Fruit fly (Drosophila melanogaster): ENCODE data around the gene Ns1.

The Ns1 gene

dm6 chr3R:17029796-17030195, 42.7 kb downstream of the Ns1 start:
- no peak for TF ChIP-seq HLH106 (tag; optimal IDR thresholded peaks at IDR 0.05)

dm6 chr3R:17028393-17028792, 44.1 kb downstream of the Ns1 start, which contains the start of gene CG5225:
CG5225 (plus strand) TSS chr3R:17028693.
- TF ChIP-seq Hr78 (GFP tag; optimal IDR thresholded peaks at IDR 0.05): no peak
- no peak for TF ChIP-seq foxo (GFP tag; optimal IDR thresholded peaks at IDR 0.05)
- no peak for TF ChIP-seq psq (GFP tag; optimal IDR thresholded peaks at IDR 0.05)
- no peak for TF ChIP-seq Hnf4 (GFP tag; optimal IDR thresholded peaks at IDR 0.05)
- TF ChIP-seq Myc (optimal IDR thresholded peaks at IDR 0.05): no peak
- no peak for TF ChIP-seq jim (GFP tag; optimal IDR thresholded peaks at IDR 0.05)
- TF ChIP-seq OdsH (GFP tag; optimal IDR thresholded peaks at IDR 0.05): no peak
- TF ChIP-seq Jra (GFP tag; optimal IDR thresholded peaks at IDR 0.05): no peak
- no peak for TF ChIP-seq lola (GFP tag; optimal IDR thresholded peaks at IDR 0.05)
- TF ChIP-seq dl (GFP tag; optimal IDR thresholded peaks at IDR 0.05; ENCODE audit: insufficient read depth in 1 of 2, partially characterized antibody in 2 of 2): no peak
- no peak for TF ChIP-seq Sp1 (GFP tag; optimal IDR thresholded peaks at IDR 0.05)
- no peak for TF ChIP-seq dsf (GFP tag; optimal IDR thresholded peaks at IDR 0.05; ENCODE audit: borderline replicate concordance)
- TF ChIP-seq fru (GFP tag; optimal IDR thresholded peaks at IDR 0.05): no peak
- TF ChIP-seq sv (GFP tag; optimal IDR thresholded peaks at IDR 0.05): no peak
- no peak for TF ChIP-seq tai (GFP tag; optimal IDR thresholded peaks at IDR 0.05)
- no peak for TF ChIP-seq Dfd (GFP tag; optimal IDR thresholded peaks at IDR 0.05)
- no peak for TF ChIP-seq Mio (GFP tag; optimal IDR thresholded peaks at IDR 0.05)
- TF ChIP-seq sage (GFP tag; optimal IDR thresholded peaks at IDR 0.05): no peak
- TF ChIP-seq CrebA (GFP tag; optimal IDR thresholded peaks at IDR 0.05; ENCODE audit: borderline replicate concordance): no peak

dm6 chr3R:17020956-17021355, 51.5 kb downstream of the Ns1 start, which contains the start of gene Adsl:
Adsl (minus strand) TSS chr3R:17021120.
- TF ChIP-seq GATAd (GFP tag; optimal IDR thresholded peaks at IDR 0.05) (no peak), CrebA (GFP tag; optimal IDR thresholded peaks at IDR 0.05; ENCODE audit: borderline replicate concordance) (peak; percentile 32), Myc (optimal IDR thresholded peaks at IDR 0.05) (no peak), Hr83 (GFP tag; optimal IDR thresholded peaks at IDR 0.05; ENCODE audit: poor library complexity, severe bottlenecking) (peak; percentile 46), N (GFP tag; optimal IDR thresholded peaks at IDR 0.05) (no peak), Jra (GFP tag; optimal IDR thresholded peaks at IDR 0.05) (no peak), CG9705 (GFP tag; optimal IDR thresholded peaks at IDR 0.05) (peak; percentile 65), rgr (GFP tag; optimal IDR thresholded peaks at IDR 0.05) (no peak), usp (GFP tag; optimal IDR thresholded peaks at IDR 0.05) (no peak), Mio (GFP tag; optimal IDR thresholded peaks at IDR 0.05) (no peak), Rel (GFP tag; optimal IDR thresholded peaks at IDR 0.05) (no peak), Rel (tag; optimal IDR thresholded peaks at IDR 0.05) (no peak), jim (GFP tag; optimal IDR thresholded peaks at IDR 0.05) (no peak), Dif (GFP tag; optimal IDR thresholded peaks at IDR 0.05; ENCODE audit: partially characterized antibody) (no peak), brk (GFP tag; optimal IDR thresholded peaks at IDR 0.05) (no peak), dsf (GFP tag; optimal IDR thresholded peaks at IDR 0.05; ENCODE audit: borderline replicate concordance) (no peak), dmrt93B (GFP tag; optimal IDR thresholded peaks at IDR 0.05) (peak; percentile 63), fru (GFP tag; optimal IDR thresholded peaks at IDR 0.05) (no peak), Vsx2 (GFP tag; optimal IDR thresholded peaks at IDR 0.05; ENCODE audit: partially characterized antibody) (no peak), dl (GFP tag; optimal IDR thresholded peaks at IDR 0.05; ENCODE audit: insufficient read depth in 1 of 2, partially characterized antibody in 2 of 2) (no peak), Dfd (GFP tag; optimal IDR thresholded peaks at IDR 0.05) (no peak), sv (GFP tag; optimal IDR thresholded peaks at IDR 0.05) (peak; percentile 15), Abd-B (GFP tag; optimal IDR thresholded peaks at IDR 0.05) (no peak), foxo (GFP tag; optimal IDR thresholded peaks at IDR 0.05) (peak in 1 of 2 experiments; percentile 37), Sp1 (GFP tag; optimal IDR thresholded peaks at IDR 0.05) (peak; percentile 66), woc (GFP tag; optimal IDR thresholded peaks at IDR 0.05) (no peak), CG32264 (GFP tag; optimal IDR thresholded peaks at IDR 0.05) (no peak), lola (GFP tag; optimal IDR thresholded peaks at IDR 0.05) (no peak), OdsH (GFP tag; optimal IDR thresholded peaks at IDR 0.05) (peak; percentile 53), HLH106 (tag; optimal IDR thresholded peaks at IDR 0.05) (peak; percentile 54), h (GFP tag; optimal IDR thresholded peaks at IDR 0.05) (peak; percentile 57), tai (GFP tag; optimal IDR thresholded peaks at IDR 0.05) (no peak), br (GFP tag; optimal IDR thresholded peaks at IDR 0.05) (peak; percentile 29), sage (GFP tag; optimal IDR thresholded peaks at IDR 0.05) (peak; percentile 34), psq (GFP tag; optimal IDR thresholded peaks at IDR 0.05) (no peak), Hnf4 (GFP tag; optimal IDR thresholded peaks at IDR 0.05) (peak; percentile 38), pan (optimal IDR thresholded peaks at IDR 0.05) (no peak), Hr78 (GFP tag; optimal IDR thresholded peaks at IDR 0.05) (no peak), ey (GFP tag; optimal IDR thresholded peaks at IDR 0.05) (no peak)
